Worm (Caenorhabditis elegans) whole organism, L4 larva: Measurements from ENCODE around the gene M03C11.6.
A peak's percentile ranks its signal among the peaks of the same experiment; 100 is the strongest.

Experiments used
- T20F7.1 ChIP-seq: fragments of 200-800 bp; sonication (Bioruptor generic); optimal IDR thresholded peaks from 2 replicates; lab custom pipeline; 2018; ENCODE audit warnings: mild to moderate bottlenecking, missing genetic modification characterization, missing compliant biosample characterization
- T26A8.4 ChIP-seq: fragments of 200-800 bp; sonication (Bioruptor generic); IDR thresholded peaks from 2 replicates; pipeline ENCODE4 v1.3.6; 2022; ENCODE audit warnings: missing genetic modification characterization, missing compliant biosample characterization
- Y105C5A.15 ChIP-seq: fragments of 200-800 bp; sonication (Bioruptor generic); IDR thresholded peaks from 2 replicates; pipeline ENCODE4 v1.3.6; 2022; ENCODE audit warnings: missing genetic modification characterization, missing compliant biosample characterization
- aha-1 ChIP-seq: fragments of 150-350 bp; peaks from one replicate; lab custom pipeline; 2014; ENCODE audit warnings: missing biosample characterization, missing genetic modification characterization
- ama-1 ChIP-seq: fragments of 150-350 bp; optimal IDR thresholded peaks from 2 replicates; lab custom pipeline; 2014; ENCODE audit warnings: inconsistent platforms, mixed read lengths
- ceh-28 ChIP-seq: fragments of 150-350 bp; optimal IDR thresholded peaks from 2 replicates; lab custom pipeline; 2014; ENCODE audit warnings: missing biosample characterization, missing genetic modification reagents, missing genetic modification characterization
- ceh-32 ChIP-seq: sonication (generic microtip); optimal IDR thresholded peaks from 2 replicates; lab custom pipeline; 2016; ENCODE audit warnings: mild to moderate bottlenecking, missing genetic modification characterization, missing compliant biosample characterization; ENCODE audit not compliant: poor library complexity
- ces-1 ChIP-seq: fragments of 150-350 bp; sonication (generic microtip); optimal IDR thresholded peaks from 4 replicates; lab custom pipeline; 2014; ENCODE audit warnings: missing biosample characterization, missing genetic modification reagents, missing genetic modification characterization
- cey-2 ChIP-seq: sonication (generic microtip); optimal IDR thresholded peaks from 3 replicates; lab custom pipeline; 2017; ENCODE audit warnings: missing genetic modification characterization, mild to moderate bottlenecking, missing compliant biosample characterization, antibody characterized with exemption, borderline replicate concordance; ENCODE audit not compliant: insufficient read depth
- daf-19 ChIP-seq: fragments of 200-800 bp; sonication (Bioruptor generic); conservative IDR thresholded peaks from 2 replicates; pipeline ENCODE4 v1.3.6; 2022; ENCODE audit warnings: missing genetic modification characterization, missing compliant biosample characterization
- daf-8 ChIP-seq: fragments of 200-800 bp; sonication (Bioruptor generic); IDR thresholded peaks from 2 replicates; pipeline ENCODE4 v1.3.6; 2022; ENCODE audit warnings: missing genetic modification characterization, missing compliant biosample characterization
- dmd-6 ChIP-seq: fragments of 200-800 bp; sonication (Bioruptor generic); IDR thresholded peaks from 2 replicates; pipeline ENCODE4 v1.3.6; 2022; ENCODE audit warnings: missing genetic modification reagents, missing genetic modification characterization, missing compliant biosample characterization
- dmd-9 ChIP-seq: fragments of 200-800 bp; sonication (Bioruptor generic); IDR thresholded peaks from 2 replicates; pipeline ENCODE4 v1.3.6; 2022; ENCODE audit warnings: missing genetic modification reagents, missing genetic modification characterization, missing compliant biosample characterization
- dpl-1 ChIP-seq: fragments of 150-350 bp; optimal IDR thresholded peaks from 2 replicates; lab custom pipeline; 2014; ENCODE audit warnings: missing biosample characterization, missing genetic modification reagents, missing genetic modification characterization
- duxl-1 ChIP-seq: sonication (generic microtip); optimal IDR thresholded peaks from 2 replicates; lab custom pipeline; 2016; ENCODE audit warnings: mild to moderate bottlenecking, missing genetic modification characterization, moderate library complexity, missing compliant biosample characterization; ENCODE audit not compliant: poor library complexity
- dve-1 ChIP-seq: sonication (generic microtip); optimal IDR thresholded peaks from 2 replicates; lab custom pipeline; 2017; ENCODE audit warnings: antibody characterized with exemption, mild to moderate bottlenecking, missing genetic modification characterization, missing compliant biosample characterization; ENCODE audit not compliant: insufficient read depth
- fkh-10 ChIP-seq: fragments of 150-350 bp; optimal IDR thresholded peaks from 2 replicates; lab custom pipeline; 2014; ENCODE audit warnings: missing biosample characterization, missing genetic modification reagents, missing genetic modification characterization
- fos-1 ChIP-seq: fragments of 150-350 bp; optimal IDR thresholded peaks from 2 replicates; lab custom pipeline; 2014; ENCODE audit warnings: missing biosample characterization, missing genetic modification characterization
- gei-8 ChIP-seq: fragments of 200-800 bp; sonication (Bioruptor generic); optimal IDR thresholded peaks from 2 replicates; lab custom pipeline; 2018; ENCODE audit warnings: mild to moderate bottlenecking, missing genetic modification characterization, missing compliant biosample characterization
- hlh-30 ChIP-seq: sonication (generic microtip); optimal IDR thresholded peaks from 2 replicates; lab custom pipeline; 2017; ENCODE audit warnings: antibody characterized with exemption, mild to moderate bottlenecking, missing genetic modification characterization, missing compliant biosample characterization; ENCODE audit not compliant: insufficient read depth
- hmg-1.1 ChIP-seq: fragments of 200-800 bp; sonication (Bioruptor generic); IDR thresholded peaks from 2 replicates; pipeline ENCODE4 v1.3.6; 2022; ENCODE audit warnings: missing genetic modification reagents, missing genetic modification characterization, missing compliant biosample characterization
- jun-1 ChIP-seq: fragments of 150-350 bp; optimal IDR thresholded peaks from 2 replicates; lab custom pipeline; 2014; ENCODE audit warnings: missing biosample characterization, missing genetic modification reagents, missing genetic modification characterization
- lin-1 ChIP-seq: fragments of 200-800 bp; sonication (Bioruptor generic); IDR thresholded peaks from 2 replicates; pipeline ENCODE4 v1.3.6; 2022; ENCODE audit warnings: missing genetic modification reagents, missing genetic modification characterization, missing compliant biosample characterization
- lin-29 ChIP-seq: fragments of 200-800 bp; sonication (Bioruptor generic); IDR thresholded peaks from 2 replicates; pipeline ENCODE4 v1.3.6; 2022; ENCODE audit warnings: missing genetic modification reagents, missing genetic modification characterization, missing compliant biosample characterization
- lsy-2 ChIP-seq, 2 experiments: fragments of 150-350 bp in 1 of 2; sonication (generic microtip) in 1 of 2; optimal IDR thresholded peaks; 2 replicates each; lab custom pipeline; 2014 to 2017; ENCODE audit warnings: missing biosample characterization in 2 of 2, missing genetic modification characterization in 2 of 2
- madf-9 ChIP-seq: fragments of 200-800 bp; sonication (Bioruptor generic); conservative IDR thresholded peaks from 2 replicates; pipeline ENCODE4 v1.3.6; 2022; ENCODE audit warnings: missing genetic modification reagents, missing genetic modification characterization, missing compliant biosample characterization
- mdl-1 ChIP-seq, 2 experiments: fragments of 150-350 bp in 1 of 2; sonication (generic microtip) in 1 of 2; optimal IDR thresholded peaks; 2 replicates each; lab custom pipeline; 2014 to 2017; ENCODE audit warnings: missing biosample characterization in 2 of 2, missing genetic modification characterization in 2 of 2
- mdt-29 ChIP-seq: fragments of 200-800 bp; sonication (Bioruptor generic); IDR thresholded peaks from 2 replicates; pipeline ENCODE4 v1.3.6; 2022; ENCODE audit warnings: missing genetic modification reagents, missing genetic modification characterization, missing compliant biosample characterization
- mxl-2 ChIP-seq: fragments of 200-800 bp; sonication (Bioruptor generic); conservative IDR thresholded peaks from 2 replicates; pipeline ENCODE4 v1.3.6; 2022; ENCODE audit warnings: missing genetic modification reagents, missing genetic modification characterization, missing compliant biosample characterization
- mxl-3 ChIP-seq: fragments of 200-800 bp; sonication (Bioruptor generic); optimal IDR thresholded peaks from 2 replicates; lab custom pipeline; 2018; ENCODE audit warnings: mild to moderate bottlenecking, missing genetic modification characterization, missing compliant biosample characterization
- nhr-10 ChIP-seq: fragments of 150-350 bp; optimal IDR thresholded peaks from 2 replicates; lab custom pipeline; 2014; ENCODE audit warnings: missing biosample characterization, missing genetic modification characterization
- nhr-11 ChIP-seq: fragments of 150-350 bp; optimal IDR thresholded peaks from 2 replicates; lab custom pipeline; 2014; ENCODE audit warnings: missing biosample characterization, missing genetic modification characterization
- nhr-111 ChIP-seq: fragments of 200-800 bp; sonication (Bioruptor generic); optimal IDR thresholded peaks from 2 replicates; lab custom pipeline; 2018; ENCODE audit warnings: mild to moderate bottlenecking, missing genetic modification characterization, missing compliant biosample characterization
- nhr-48 ChIP-seq: sonication (generic microtip); optimal IDR thresholded peaks from 2 replicates; lab custom pipeline; 2016; ENCODE audit warnings: mild to moderate bottlenecking, missing genetic modification characterization, missing compliant biosample characterization
- nhr-6 ChIP-seq: fragments of 150-350 bp; optimal IDR thresholded peaks from 2 replicates; lab custom pipeline; 2014; ENCODE audit warnings: missing biosample characterization, missing genetic modification characterization
- nhr-76 ChIP-seq: fragments of 150-350 bp; optimal IDR thresholded peaks from 2 replicates; lab custom pipeline; 2014; ENCODE audit warnings: missing biosample characterization, missing genetic modification characterization
- pha-4 ChIP-seq, 2 experiments: fragments of 150-350 bp in 1 of 2; fragments of 200-800 bp in 1 of 2; sonication (Bioruptor generic) in 1 of 2; IDR thresholded peaks in 1 of 2; optimal IDR thresholded peaks in 1 of 2; 2 replicates each; pipeline versions ENCODE4 v1.3.6 to Lab custom; 2014 to 2022; ENCODE audit warnings: missing genetic modification characterization in 2 of 2, missing genetic modification reagents in 2 of 2, missing biosample characterization in 1 of 2, missing compliant biosample characterization in 1 of 2
- saeg-2 ChIP-seq: fragments of 200-800 bp; sonication (Bioruptor generic); IDR thresholded peaks from 2 replicates; pipeline ENCODE4 v1.3.6; 2022; ENCODE audit warnings: missing genetic modification reagents, missing genetic modification characterization, missing compliant biosample characterization
- sdz-12 ChIP-seq: fragments of 200-800 bp; sonication (Bioruptor generic); optimal IDR thresholded peaks from 2 replicates; lab custom pipeline; 2018; ENCODE audit warnings: mild to moderate bottlenecking, missing genetic modification characterization, missing compliant biosample characterization
- set-16 ChIP-seq: fragments of 200-800 bp; sonication (Bioruptor generic); IDR thresholded peaks from 2 replicates; pipeline ENCODE4 v1.3.6; 2022; ENCODE audit warnings: missing genetic modification reagents, missing genetic modification characterization, missing compliant biosample characterization
- skn-1 ChIP-seq: fragments of 150-350 bp; optimal IDR thresholded peaks from 2 replicates; lab custom pipeline; 2014; ENCODE audit warnings: missing biosample characterization, missing genetic modification characterization
- snpc-4 ChIP-seq: fragments of 150-350 bp; optimal IDR thresholded peaks from 2 replicates; lab custom pipeline; 2014; ENCODE audit warnings: missing biosample characterization, missing genetic modification characterization
- spr-1 ChIP-seq: sonication (generic microtip); optimal IDR thresholded peaks from 2 replicates; lab custom pipeline; 2016; ENCODE audit warnings: mild to moderate bottlenecking, missing genetic modification characterization, missing compliant biosample characterization
- spr-3 ChIP-seq: fragments of 200-800 bp; sonication (Bioruptor generic); optimal IDR thresholded peaks from 2 replicates; lab custom pipeline; 2018; ENCODE audit warnings: mild to moderate bottlenecking, missing genetic modification characterization, missing compliant biosample characterization
- tag-97 ChIP-seq: fragments of 200-800 bp; sonication (Bioruptor generic); IDR thresholded peaks from 2 replicates; pipeline ENCODE4 v1.3.6; 2022; ENCODE audit warnings: missing genetic modification characterization, missing compliant biosample characterization
- unc-130 ChIP-seq: sonication (generic microtip); optimal IDR thresholded peaks from 2 replicates; lab custom pipeline; 2016; ENCODE audit warnings: missing genetic modification reagents, missing genetic modification characterization, missing compliant biosample characterization
- unc-39 ChIP-seq: sonication (generic microtip); optimal IDR thresholded peaks from 2 replicates; lab custom pipeline; 2017; ENCODE audit warnings: missing biosample characterization, missing genetic modification characterization
- unc-62 ChIP-seq, 3 experiments: fragments of 150-350 bp in 1 of 3; sonication (generic microtip); optimal IDR thresholded peaks in 2 of 3; peaks in 1 of 3; 1 replicate in 1 of 3; 2 replicates in 2 of 3; lab custom pipeline; 2014 to 2017; ENCODE audit warnings: missing biosample characterization in 3 of 3, missing genetic modification characterization in 3 of 3, missing genetic modification reagents in 3 of 3, missing genotype in 1 of 3
- zip-2 ChIP-seq: fragments of 150-350 bp; optimal IDR thresholded peaks from 2 replicates; lab custom pipeline; 2014; ENCODE audit warnings: missing biosample characterization, missing genetic modification characterization

Gene M03C11.6

ce11 chrIII:10407198-10407663 lies 16.6 kb downstream of the M03C11.6 start, which contains the start of gene hat-1 (continued):
- TF ChIP-seq hlh-30 (peak; percentile 90), fos-1 (tag; lab: Kevin White, UChicago) (no peak), ceh-28 (peak; percentile 25), ama-1 (lab: Kevin White, UChicago) (no peak), nhr-76 (tag; lab: Kevin White, UChicago) (no peak), mxl-3 (GFP tag; lab: Kevin White, UChicago) (peak; percentile 87), skn-1 (no peak), spr-3 (GFP tag; lab: Kevin White, UChicago) (peak; percentile 84), ceh-32 (tag; lab: Kevin White, UChicago) (peak; percentile 37), pha-4 (GFP tag; IDR thresholded peaks at IDR 0.05; lab: Robert Waterston, UW) (peak; percentile 74; the same call in 1 of the 2 replicates), pha-4 (tag; optimal IDR thresholded peaks at IDR 0.05; lab: Kevin White, UChicago) (no peak), mxl-2 (GFP tag; lab: Robert Waterston, UW) (no peak), fkh-10 (GFP tag; lab: Kevin White, UChicago) (peak; percentile 89), T26A8.4 (GFP tag; lab: Robert Waterston, UW) (peak; percentile 97), unc-39 (tag; lab: Kevin White, UChicago) (no peak), nhr-111 (GFP tag; lab: Kevin White, UChicago) (no peak), daf-19 (GFP tag; lab: Robert Waterston, UW) (0 out of 2 replicates have a peak, but pooled peaks have one; percentile 54), dmd-9 (peak; percentile 94), saeg-2 (peak; percentile 93), daf-8 (GFP tag; lab: Robert Waterston, UW) (no peak), unc-62 (GFP tag; optimal IDR thresholded peaks at IDR 0.05 in 1 of 2; lab: Kevin White, UChicago) (peak in 1 of 2 experiments; percentile 39), unc-62 (tag; optimal IDR thresholded peaks at IDR 0.05; lab: Kevin White, UChicago) (no peak), hmg-1.1 (GFP tag; lab: Robert Waterston, UW) (peak; percentile 94), T20F7.1 (GFP tag; lab: Kevin White, UChicago) (no peak), madf-9 (GFP tag; lab: Robert Waterston, UW) (peak; percentile 77; the same call in 1 of the 2 replicates), unc-130 (GFP tag; lab: Kevin White, UChicago) (peak; percentile 82), zip-2 (peak; percentile 64), jun-1 (tag; lab: Kevin White, UChicago) (peak; percentile 57), set-16 (GFP tag; lab: Robert Waterston, UW) (peak; percentile 87), aha-1 (tag; lab: Kevin White, UChicago) (peak; percentile 99), duxl-1 (tag; lab: Kevin White, UChicago) (peak; percentile 89), sdz-12 (GFP tag; lab: Kevin White, UChicago) (no peak), nhr-11 (peak; percentile 93), gei-8 (GFP tag; lab: Kevin White, UChicago) (no peak), mdt-29 (GFP tag; lab: Robert Waterston, UW) (peak; percentile 88), tag-97 (GFP tag; lab: Robert Waterston, UW) (no peak), nhr-48 (peak; percentile 86), ces-1 (no peak), dmd-6 (GFP tag; lab: Robert Waterston, UW) (peak; percentile 93), mdl-1 (tag; optimal IDR thresholded peaks at IDR 0.05; lab: Kevin White, UChicago) (peak in 1 of 2 experiments; percentile 83), Y105C5A.15 (no peak), snpc-4 (tag; lab: Kevin White, UChicago) (peak; percentile 18), dve-1 (tag; lab: Kevin White, UChicago) (peak; percentile 98), lsy-2 (tag; optimal IDR thresholded peaks at IDR 0.05; lab: Kevin White, UChicago) (peak; percentile 66 to 95), nhr-6 (tag; lab: Kevin White, UChicago) (peak; percentile 93), cey-2 (no peak), nhr-10 (tag; lab: Kevin White, UChicago) (no peak), lin-29 (GFP tag; lab: Robert Waterston, UW) (peak; percentile 88), lin-1 (GFP tag; lab: Robert Waterston, UW) (peak; percentile 76; the same call in 1 of the 2 replicates), spr-1 (peak; percentile 89), dpl-1 (peak; percentile 95)
